Worm (Caenorhabditis elegans): ENCODE data around the gene R53.4.

Gene R53.4

ce11 chrII:9931476-9931875 is 36.4 kb downstream of the R53.4 start, which contains the start of gene pho-11:
pho-11 (plus strand) TSS chrII:9931849.
- TF ChIP-seq pha-4 (tag; optimal IDR thresholded peaks at IDR 0.05) (peak; percentile 23), pqm-1 (tag; optimal IDR thresholded peaks at IDR 0.05) (peak; percentile 65), ama-1 (optimal IDR thresholded peaks at IDR 0.05) (no peak), elt-2 (tag; optimal IDR thresholded peaks at IDR 0.05) (peak; percentile 72)

- TF ChIP-seq hmg-11 (tag; optimal IDR thresholded peaks at IDR 0.05) = peak; percentile 59
- TF ChIP-seq nhr-11 (tag; optimal IDR thresholded peaks at IDR 0.05) = peak; percentile 49
- TF ChIP-seq snpc-4 (tag; optimal IDR thresholded peaks at IDR 0.05) = no peak
- TF ChIP-seq nhr-43 (tag; optimal IDR thresholded peaks at IDR 0.05; ENCODE audit: poor library complexity, severe bottlenecking) = peak; percentile 9
- peak; percentile 47 for TF ChIP-seq nfya-1 (tag; optimal IDR thresholded peaks at IDR 0.05; ENCODE audit: insufficient read depth)
- peak; percentile 78 for TF ChIP-seq lin-15B (tag; optimal IDR thresholded peaks at IDR 0.05)
- TF ChIP-seq R02D3.7 (tag; optimal IDR thresholded peaks at IDR 0.05) = no peak
- no peak for TF ChIP-seq ZK546.5 (tag; optimal IDR thresholded peaks at IDR 0.05)
These were observed 36.8 kb downstream of the R53.4 start for ce11 chrII:9931012-9931411.

- TF ChIP-seq ceh-28 (tag; optimal IDR thresholded peaks at IDR 0.05) (no peak), nhr-25 (tag; optimal IDR thresholded peaks at IDR 0.05) (no peak), pqm-1 (tag; optimal IDR thresholded peaks at IDR 0.05) (no peak), nhr-28 (tag; optimal IDR thresholded peaks at IDR 0.05) (no peak), unc-62 (GFP tag; optimal IDR thresholded peaks at IDR 0.05) (no peak)
These were observed 39.4 kb downstream of the R53.4 start for ce11 chrII:9928470-9928869.

- TF ChIP-seq nfya-1 (tag; optimal IDR thresholded peaks at IDR 0.05; ENCODE audit: insufficient read depth) (peak; percentile 35), unc-39 (tag; optimal IDR thresholded peaks at IDR 0.05) (no peak)
These were observed 46.1 kb downstream of the R53.4 start, which contains the start of gene C05C10.2 for ce11 chrII:9921622-9922269. C05C10.2 (plus strand) TSS chrII:9922219.

ce11 chrII:9920468-9920867 is 47.4 kb downstream of the R53.4 start, which contains the start of gene pho-10:
pho-10 (minus strand) TSS chrII:9920568.
- no peak for TF ChIP-seq egl-27 (tag; optimal IDR thresholded peaks at IDR 0.05)
- TF ChIP-seq mdl-1 (tag; optimal IDR thresholded peaks at IDR 0.05) = no peak
- no peak for TF ChIP-seq ceh-9 (tag; optimal IDR thresholded peaks at IDR 0.05)
- no peak for TF ChIP-seq nhr-77 (tag; optimal IDR thresholded peaks at IDR 0.05)
- TF ChIP-seq zag-1 (tag; optimal IDR thresholded peaks at IDR 0.05) = no peak

ce11 chrII:9917904-9918303 is 49.9 kb downstream of the R53.4 start, which contains the start of gene C05C10.8:
C05C10.8 (minus strand) TSS chrII:9918004.
- TF ChIP-seq nhr-67 (tag; optimal IDR thresholded peaks at IDR 0.05) = no peak
- no peak for TF ChIP-seq egl-5 (tag; optimal IDR thresholded peaks at IDR 0.05)
- no peak for TF ChIP-seq elt-1 (tag; optimal IDR thresholded peaks at IDR 0.05)
- no peak for TF ChIP-seq ceh-9 (tag; optimal IDR thresholded peaks at IDR 0.05)
- no peak for TF ChIP-seq unc-39 (tag; optimal IDR thresholded peaks at IDR 0.05)
- no peak for TF ChIP-seq lin-39 (tag; optimal IDR thresholded peaks at IDR 0.05)
- no peak for TF ChIP-seq R02D3.7 (tag; optimal IDR thresholded peaks at IDR 0.05)
- TF ChIP-seq ama-1 (optimal IDR thresholded peaks at IDR 0.05) = no peak
- no peak for TF ChIP-seq zag-1 (tag; optimal IDR thresholded peaks at IDR 0.05)
- no peak for TF ChIP-seq nhr-25 (tag; optimal IDR thresholded peaks at IDR 0.05)
- no peak for TF ChIP-seq nhr-23 (tag; optimal IDR thresholded peaks at IDR 0.05)
- TF ChIP-seq pha-4 (tag; optimal IDR thresholded peaks at IDR 0.05) = no peak
- TF ChIP-seq hmg-11 (tag; optimal IDR thresholded peaks at IDR 0.05) = no peak

All from whole organism, L3 larva.